Worm (Caenorhabditis elegans) whole organism, early embryonic: Measurements from ENCODE around the gene cdr-6.

ENCODE experiments used
- B0310.2 ChIP-seq: sonication (generic microtip); optimal IDR thresholded peaks from 2 replicates; lab custom pipeline; 2016; ENCODE audit warnings: mild to moderate bottlenecking, missing genetic modification characterization, missing compliant biosample characterization
- F13C5.2 ChIP-seq: sonication (generic microtip); optimal IDR thresholded peaks from 2 replicates; lab custom pipeline; 2017; ENCODE audit warnings: mild to moderate bottlenecking, missing genetic modification characterization, inconsistent platforms, missing compliant biosample characterization
- aly-1 ChIP-seq: sonication (generic microtip); optimal IDR thresholded peaks from 2 replicates; lab custom pipeline; 2016; ENCODE audit warnings: missing genetic modification characterization, missing compliant biosample characterization
- ama-1 ChIP-seq: fragments of 150-350 bp; optimal IDR thresholded peaks from 2 replicates; lab custom pipeline; 2014
- ceh-13 ChIP-seq: fragments of 200-800 bp; sonication (Bioruptor generic); optimal IDR thresholded peaks from 2 replicates; lab custom pipeline; 2018; ENCODE audit warnings: mild to moderate bottlenecking, missing genetic modification characterization, missing compliant biosample characterization
- ceh-36 ChIP-seq: sonication (generic microtip); optimal IDR thresholded peaks from 2 replicates; lab custom pipeline; 2016; ENCODE audit warnings: missing genetic modification characterization, inconsistent platforms, missing compliant biosample characterization
- ets-7 ChIP-seq: sonication (generic microtip); optimal IDR thresholded peaks from 2 replicates; lab custom pipeline; 2016; ENCODE audit warnings: missing genotype, missing genetic modification characterization, missing compliant biosample characterization
- flt-1 ChIP-seq: fragments of 200-800 bp; sonication (Bioruptor generic); IDR thresholded peaks from 2 replicates; pipeline ENCODE4 v1.3.6; 2022; ENCODE audit warnings: missing genetic modification characterization, missing compliant biosample characterization
- hmbx-1 ChIP-seq: sonication (generic microtip); optimal IDR thresholded peaks from 2 replicates; lab custom pipeline; 2016; ENCODE audit warnings: mild to moderate bottlenecking, missing genetic modification characterization, missing compliant biosample characterization
- hmg-4 ChIP-seq: fragments of 200-800 bp; sonication (Bioruptor generic); optimal IDR thresholded peaks from 2 replicates; lab custom pipeline; 2018; ENCODE audit warnings: mild to moderate bottlenecking, missing genetic modification characterization, missing compliant biosample characterization
- hnd-1 ChIP-seq: sonication (generic microtip); optimal IDR thresholded peaks from 2 replicates; lab custom pipeline; 2016; ENCODE audit warnings: missing genetic modification characterization, missing compliant biosample characterization
- pes-1 ChIP-seq: fragments of 200-800 bp; sonication (Bioruptor generic); IDR thresholded peaks from 2 replicates; pipeline ENCODE4 v1.3.6; 2022; ENCODE audit warnings: missing genetic modification reagents, missing genetic modification characterization, missing compliant biosample characterization
- scrt-1 ChIP-seq: fragments of 200-800 bp; sonication (Bioruptor generic); IDR thresholded peaks from 2 replicates; pipeline ENCODE4 v1.3.6; 2022; ENCODE audit warnings: missing genetic modification characterization, missing compliant biosample characterization
- sea-1 ChIP-seq: fragments of 200-800 bp; sonication (Bioruptor generic); conservative IDR thresholded peaks from 2 replicates; pipeline ENCODE4 v1.3.6; 2022; ENCODE audit warnings: missing genetic modification characterization, missing compliant biosample characterization
- tbx-11 ChIP-seq: fragments of 200-800 bp; sonication (Bioruptor generic); IDR thresholded peaks from 2 replicates; pipeline ENCODE4 v1.3.6; 2022; ENCODE audit warnings: missing genetic modification characterization, missing compliant biosample characterization
- tbx-37 ChIP-seq: fragments of 200-800 bp; sonication (Bioruptor generic); conservative IDR thresholded peaks from 2 replicates; pipeline ENCODE4 v1.3.6; 2022; ENCODE audit warnings: missing genetic modification reagents, missing genetic modification characterization, missing compliant biosample characterization
- tra-4 ChIP-seq: sonication (generic microtip); optimal IDR thresholded peaks from 2 replicates; lab custom pipeline; 2017; ENCODE audit warnings: missing genetic modification characterization, missing compliant biosample characterization

The cdr-6 gene

DNA sequence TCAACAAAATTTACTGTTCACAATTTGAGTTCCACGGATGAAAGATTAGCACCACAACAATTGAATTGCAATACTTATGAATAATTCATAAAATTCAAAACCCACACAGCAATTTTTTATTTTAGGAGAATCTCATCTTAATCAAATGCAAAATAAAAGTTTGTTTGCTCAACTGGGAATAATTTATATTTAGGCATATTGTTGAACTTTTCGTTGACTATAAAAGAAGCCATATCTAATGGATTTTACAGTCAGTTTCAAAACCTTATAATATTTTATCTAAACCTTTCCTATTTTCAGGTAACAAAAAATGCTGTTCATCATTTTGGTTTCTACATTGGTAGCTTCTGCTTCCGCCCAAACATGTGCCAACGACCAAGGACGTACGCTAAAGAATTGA, 4.8 kb upstream of the cdr-6 start, which contains the start of gene C54D10.3:
TSS of gene C54D10.3 (plus strand) at position 301 of the 400 bp plus-strand sequence.
- TF ChIP-seq tbx-11 (GFP tag; lab: Robert Waterston, UW) (no peak), pes-1 (GFP tag; lab: Robert Waterston, UW) (no peak), hmg-4 (GFP tag; lab: Kevin White, UChicago) (no peak), hmbx-1 (tag; lab: Kevin White, UChicago) (no peak), scrt-1 (GFP tag; lab: Robert Waterston, UW) (no peak), ceh-13 (no peak), hnd-1 (no peak), tra-4 (no peak), tbx-37 (GFP tag; lab: Robert Waterston, UW) (no peak), F13C5.2 (tag; lab: Kevin White, UChicago) (no peak), sea-1 (GFP tag; lab: Robert Waterston, UW) (no peak), flt-1 (no peak), B0310.2 (tag; lab: Kevin White, UChicago) (no peak)

DNA sequence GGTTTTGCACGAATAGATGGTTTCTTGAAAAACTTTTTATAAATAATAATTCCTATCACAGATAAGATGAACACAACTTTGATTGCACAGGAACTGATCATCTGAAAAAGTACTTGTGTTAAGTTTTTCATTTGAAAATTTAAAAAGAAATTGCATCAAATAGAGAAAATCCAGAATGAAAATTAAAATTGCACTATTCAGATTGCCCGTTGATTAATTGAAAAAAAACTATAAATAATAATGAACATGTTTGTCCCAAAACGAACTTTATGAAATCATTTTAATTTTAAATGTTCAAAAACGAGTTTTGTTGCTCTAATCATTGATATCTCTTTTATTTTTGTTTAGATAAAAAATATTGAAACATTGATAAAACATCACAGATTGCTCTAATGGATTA, 3.8 kb upstream of the cdr-6 start, which contains the start of gene cdr-3:
TSS of gene cdr-3 (minus strand) at position 101 of the 400 bp plus-strand sequence.
- TF ChIP-seq tra-4 (no peak), sea-1 (GFP tag; lab: Robert Waterston, UW) (no peak), B0310.2 (tag; lab: Kevin White, UChicago) (no peak), F13C5.2 (tag; lab: Kevin White, UChicago) (no peak), ama-1 (no peak), pes-1 (GFP tag; lab: Robert Waterston, UW) (no peak), tbx-11 (GFP tag; lab: Robert Waterston, UW) (no peak), ceh-13 (no peak), hmbx-1 (tag; lab: Kevin White, UChicago) (no peak), hnd-1 (no peak), ceh-36 (tag; lab: Kevin White, UChicago) (no peak), aly-1 (no peak), flt-1 (no peak), tbx-37 (GFP tag; lab: Robert Waterston, UW) (no peak), hmg-4 (GFP tag; lab: Kevin White, UChicago) (no peak), ets-7 (tag; lab: Kevin White, UChicago) (no peak)

DNA sequence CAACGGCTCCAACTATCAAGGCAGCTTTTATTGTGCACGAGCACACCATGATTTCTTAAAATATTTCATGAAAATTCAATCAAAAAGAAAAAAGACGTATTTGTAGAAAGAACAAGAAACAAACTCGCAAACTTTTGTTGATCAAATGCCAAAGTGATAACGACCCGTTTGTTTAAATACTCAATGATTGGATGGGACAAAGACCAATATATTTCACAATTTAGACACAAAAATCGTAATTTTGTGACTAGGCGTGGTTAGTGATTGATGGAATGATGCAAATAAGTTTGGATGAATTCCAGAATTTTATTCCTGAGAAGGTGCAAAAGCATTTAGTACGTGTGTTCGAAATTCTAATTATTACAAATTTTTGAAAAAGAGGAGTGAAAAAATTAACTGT, 2.2 kb upstream of the cdr-6 start, which contains the start of gene cdr-2:
TSS of gene cdr-2 (minus strand) at position 54 of the 400 bp plus-strand sequence.
- no peak for TF ChIP-seq ceh-36 (tag; lab: Kevin White, UChicago)
- TF ChIP-seq hnd-1 = no peak
- no peak for TF ChIP-seq B0310.2 (tag; lab: Kevin White, UChicago)
- no peak for TF ChIP-seq ama-1
- TF ChIP-seq tra-4 = no peak
- TF ChIP-seq scrt-1 (GFP tag; lab: Robert Waterston, UW) = no peak
- TF ChIP-seq hmg-4 (GFP tag; lab: Kevin White, UChicago) = no peak
- TF ChIP-seq ets-7 (tag; lab: Kevin White, UChicago) = no peak
- no peak for TF ChIP-seq aly-1
- no peak for TF ChIP-seq flt-1
- TF ChIP-seq tbx-37 (GFP tag; lab: Robert Waterston, UW) = no peak
- no peak for TF ChIP-seq pes-1 (GFP tag; lab: Robert Waterston, UW)
- no peak for TF ChIP-seq sea-1 (GFP tag; lab: Robert Waterston, UW)
- no peak for TF ChIP-seq F13C5.2 (tag; lab: Kevin White, UChicago)
- no peak for TF ChIP-seq ceh-13
- no peak for TF ChIP-seq hmbx-1 (tag; lab: Kevin White, UChicago)
- no peak for TF ChIP-seq tbx-11 (GFP tag; lab: Robert Waterston, UW)

DNA sequence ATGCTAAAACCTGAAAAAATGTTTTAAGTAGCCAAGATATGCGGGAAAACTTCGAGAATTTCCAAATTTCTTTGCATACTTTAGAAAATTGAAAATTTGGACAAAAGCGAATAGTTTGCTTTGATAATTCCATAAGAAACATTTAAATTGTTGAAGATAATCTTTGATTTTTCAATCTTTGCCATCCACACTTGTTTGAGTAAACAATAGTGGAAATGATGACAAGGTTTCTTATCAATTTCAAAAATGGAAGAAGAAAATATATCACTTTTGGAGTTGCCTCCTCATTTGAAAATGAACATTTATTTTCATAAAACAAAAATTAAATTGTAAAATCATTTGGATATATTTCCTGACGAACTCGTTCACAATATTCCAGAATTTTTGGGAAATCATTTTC, 861 bp upstream of the cdr-6 start:
- TF ChIP-seq scrt-1 (GFP tag; lab: Robert Waterston, UW) (no peak), sea-1 (GFP tag; lab: Robert Waterston, UW) (no peak), hmbx-1 (tag; lab: Kevin White, UChicago) (no peak), pes-1 (GFP tag; lab: Robert Waterston, UW) (no peak)

DNA sequence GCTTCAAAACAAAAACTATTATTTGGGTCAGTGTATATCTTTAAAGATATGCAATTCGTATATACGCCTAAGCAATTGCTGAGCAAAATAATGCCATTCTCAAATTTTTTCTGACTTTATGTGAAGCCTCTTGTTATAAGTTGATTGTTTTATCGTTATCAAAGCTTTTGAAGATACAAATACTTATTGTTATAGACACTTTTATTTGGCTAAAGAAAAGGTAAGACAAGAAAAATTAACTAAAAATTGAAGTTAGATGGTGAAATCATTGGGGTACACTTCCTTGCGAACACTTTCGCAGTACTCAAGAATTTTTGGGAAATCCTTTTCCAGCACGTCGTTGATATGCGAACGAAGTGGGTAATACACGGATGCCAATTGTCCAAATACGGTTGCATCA, 1.2 kb downstream of the cdr-6 start:
- TF ChIP-seq tbx-37 (GFP tag; lab: Robert Waterston, UW) (no peak), ets-7 (tag; lab: Kevin White, UChicago) (no peak), B0310.2 (tag; lab: Kevin White, UChicago) (no peak), ceh-36 (tag; lab: Kevin White, UChicago) (no peak), flt-1 (no peak), hnd-1 (no peak), sea-1 (GFP tag; lab: Robert Waterston, UW) (no peak), tbx-11 (GFP tag; lab: Robert Waterston, UW) (no peak), tra-4 (no peak), hmbx-1 (tag; lab: Kevin White, UChicago) (no peak), F13C5.2 (tag; lab: Kevin White, UChicago) (no peak), ceh-13 (no peak), scrt-1 (GFP tag; lab: Robert Waterston, UW) (no peak), hmg-4 (GFP tag; lab: Kevin White, UChicago) (no peak), pes-1 (GFP tag; lab: Robert Waterston, UW) (no peak), aly-1 (no peak), ama-1 (no peak)

DNA sequence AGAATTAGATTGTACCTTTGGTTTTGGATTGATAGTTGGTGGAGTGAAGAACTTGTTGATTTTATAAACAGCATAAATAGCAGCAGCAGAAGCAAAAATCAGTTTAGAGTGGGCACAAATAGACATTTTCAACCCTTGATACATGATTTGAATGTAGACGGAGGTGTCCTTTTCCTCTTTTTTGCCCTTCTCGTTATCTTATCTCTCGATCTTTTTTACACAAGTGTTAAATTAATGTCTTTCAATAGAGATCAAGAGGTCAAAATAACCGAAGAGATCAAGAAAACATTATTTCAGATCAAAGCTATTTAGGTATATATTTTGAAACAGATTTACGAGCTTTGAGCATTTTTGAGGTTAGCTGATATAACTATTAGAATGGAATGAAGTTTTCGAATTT, 1.6 kb downstream of the cdr-6 start, which contains the start of gene cdr-7:
TSS of gene cdr-7 (minus strand) at position 205 of the 400 bp plus-strand sequence.
- TF ChIP-seq hnd-1 = no peak
- no peak for TF ChIP-seq scrt-1 (GFP tag; lab: Robert Waterston, UW)
- no peak for TF ChIP-seq aly-1
- no peak for TF ChIP-seq F13C5.2 (tag; lab: Kevin White, UChicago)
- no peak for TF ChIP-seq B0310.2 (tag; lab: Kevin White, UChicago)
- TF ChIP-seq ama-1 = no peak
- no peak for TF ChIP-seq tbx-11 (GFP tag; lab: Robert Waterston, UW)
- TF ChIP-seq tbx-37 (GFP tag; lab: Robert Waterston, UW) = no peak
- TF ChIP-seq ceh-13 = no peak
- TF ChIP-seq sea-1 (GFP tag; lab: Robert Waterston, UW) = no peak
- no peak for TF ChIP-seq flt-1

DNA sequence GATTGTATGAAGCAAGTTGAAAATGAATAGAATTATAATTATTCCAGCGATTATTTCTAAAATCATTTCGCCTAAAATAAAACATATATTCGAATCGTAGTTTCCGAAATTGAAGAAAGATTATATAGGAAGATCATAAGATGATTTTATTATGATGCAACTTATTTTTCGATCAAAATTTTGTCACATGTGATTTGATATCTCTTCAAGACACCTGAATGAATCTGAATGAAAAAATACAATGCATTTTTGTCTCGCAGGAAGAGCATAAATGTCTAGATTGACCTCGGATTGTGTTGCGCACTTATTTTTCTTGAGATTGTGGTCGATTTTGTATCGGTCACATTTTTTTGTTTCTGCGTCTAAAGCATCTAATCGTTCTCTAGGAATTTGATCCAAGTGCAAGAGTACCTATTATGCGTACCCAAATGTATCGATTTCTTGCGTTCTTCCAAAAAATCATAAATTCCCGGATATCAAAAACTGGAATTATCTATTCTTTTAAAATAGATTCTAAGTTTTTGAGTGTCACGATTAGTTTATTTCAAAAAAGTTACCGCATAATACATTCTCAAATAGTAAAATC, 3.0 kb downstream of the cdr-6 start, which contains the start of gene hrg-2:
TSS of gene hrg-2 (minus strand) at position 98 of the 586 bp plus-strand sequence.
- TF ChIP-seq tbx-37 (GFP tag; lab: Robert Waterston, UW) = no peak
- no peak for TF ChIP-seq hmbx-1 (tag; lab: Kevin White, UChicago)
- TF ChIP-seq hnd-1 = no peak
- TF ChIP-seq tra-4 = no peak
- no peak for TF ChIP-seq flt-1
- TF ChIP-seq ama-1 = no peak
- no peak for TF ChIP-seq scrt-1 (GFP tag; lab: Robert Waterston, UW)
- no peak for TF ChIP-seq pes-1 (GFP tag; lab: Robert Waterston, UW)
- no peak for TF ChIP-seq ceh-13
- no peak for TF ChIP-seq ceh-36 (tag; lab: Kevin White, UChicago)
- no peak for TF ChIP-seq hmg-4 (GFP tag; lab: Kevin White, UChicago)
- TF ChIP-seq B0310.2 (tag; lab: Kevin White, UChicago) = no peak
- no peak for TF ChIP-seq aly-1
- no peak for TF ChIP-seq sea-1 (GFP tag; lab: Robert Waterston, UW)
